Fruit fly (Drosophila melanogaster) whole organism, wandering third instar larva: Measurements from ENCODE around the gene CG11693.

Source experiments
- Abd-B ChIP-seq: fragments of >200 bp; optimal IDR thresholded peaks from 2 replicates; lab custom pipeline; 2017; ENCODE audit warnings: missing biosample characterization, missing genetic modification characterization
- CG32264 ChIP-seq: fragments of 200-800 bp; sonication (Bioruptor generic); optimal IDR thresholded peaks from 2 replicates; lab custom pipeline; 2016; ENCODE audit warnings: missing biosample characterization, missing genetic modification characterization
- CG9705 ChIP-seq: fragments of 200-800 bp; sonication (Bioruptor generic); optimal IDR thresholded peaks from 2 replicates; lab custom pipeline; 2018; ENCODE audit warnings: missing biosample characterization, mild to moderate bottlenecking, missing genetic modification characterization
- CrebA ChIP-seq: fragments of 200-800 bp; sonication (Bioruptor generic); optimal IDR thresholded peaks from 2 replicates; lab custom pipeline; 2016; ENCODE audit warnings: missing biosample characterization, mild to moderate bottlenecking, missing genetic modification characterization, borderline replicate concordance
- Dfd ChIP-seq: fragments of >200 bp; optimal IDR thresholded peaks from 2 replicates; lab custom pipeline; 2017; ENCODE audit warnings: missing biosample characterization, missing genetic modification characterization
- GATAd ChIP-seq: sonication (Bioruptor generic); optimal IDR thresholded peaks from 2 replicates; lab custom pipeline; 2016; ENCODE audit warnings: missing biosample characterization, missing genetic modification characterization
- HLH106 ChIP-seq: fragments of 200-800 bp; optimal IDR thresholded peaks from 3 replicates; lab custom pipeline; 2019; ENCODE audit warnings: missing biosample characterization, mild to moderate bottlenecking, missing genetic modification characterization, moderate library complexity
- Hnf4 ChIP-seq: fragments of 200-800 bp; sonication (Bioruptor generic); optimal IDR thresholded peaks from 2 replicates; lab custom pipeline; 2016; ENCODE audit warnings: missing biosample characterization, mild to moderate bottlenecking, missing genetic modification characterization
- Hr78 ChIP-seq: fragments of >200 bp; optimal IDR thresholded peaks from 2 replicates; lab custom pipeline; 2017; ENCODE audit warnings: missing biosample characterization, missing genetic modification characterization
- Hr83 ChIP-seq: fragments of 200-300 bp; sonication (Bioruptor generic); optimal IDR thresholded peaks from 2 replicates; lab custom pipeline; 2016; ENCODE audit warnings: missing biosample characterization, mild to moderate bottlenecking, missing genetic modification characterization, moderate library complexity; ENCODE audit not compliant: poor library complexity, severe bottlenecking
- Mio ChIP-seq: sonication (Bioruptor generic); optimal IDR thresholded peaks from 2 replicates; lab custom pipeline; 2016; ENCODE audit warnings: missing biosample characterization, missing genetic modification characterization
- Myc ChIP-seq: fragments of >200 bp; optimal IDR thresholded peaks from 2 replicates; lab custom pipeline; 2017
- N ChIP-seq: fragments of >200 bp; optimal IDR thresholded peaks from 2 replicates; lab custom pipeline; 2018; ENCODE audit warnings: missing biosample characterization, missing external identifiers, missing genetic modification characterization
- OdsH ChIP-seq: fragments of 200-800 bp; sonication (Bioruptor generic); optimal IDR thresholded peaks from 2 replicates; lab custom pipeline; 2016; ENCODE audit warnings: missing biosample characterization, mild to moderate bottlenecking, missing genetic modification characterization
- Rel ChIP-seq, 2 experiments: fragments of 200-800 bp; sonication (Bioruptor generic) in 1 of 2; optimal IDR thresholded peaks; 2 replicates in 1 of 2; 3 replicates in 1 of 2; lab custom pipeline; 2016 to 2019; ENCODE audit warnings: mild to moderate bottlenecking in 2 of 2, missing biosample characterization in 2 of 2, missing genetic modification characterization in 2 of 2, moderate library complexity in 1 of 2
- Vsx2 ChIP-seq: fragments of 200-300, 225-300 bp; sonication (Bioruptor generic); optimal IDR thresholded peaks from 2 replicates; lab custom pipeline; 2018; ENCODE audit warnings: missing biosample characterization, missing genetic modification characterization; ENCODE audit not compliant: partially characterized antibody
- br ChIP-seq: fragments of 200-800 bp; sonication (Bioruptor generic); optimal IDR thresholded peaks from 2 replicates; lab custom pipeline; 2016; ENCODE audit warnings: missing biosample characterization, missing genetic modification characterization
- brk ChIP-seq: fragments of 200-800 bp; sonication (Bioruptor generic); optimal IDR thresholded peaks from 2 replicates; lab custom pipeline; 2016; ENCODE audit warnings: missing biosample characterization, mild to moderate bottlenecking, missing genetic modification characterization
- dl ChIP-seq, 2 experiments: fragments of 175-275, 200-275 bp in 1 of 2; fragments of 200-275 bp in 1 of 2; sonication (Bioruptor generic); optimal IDR thresholded peaks; lab custom pipeline; 2018; ENCODE audit warnings: mild to moderate bottlenecking in 2 of 2, missing biosample characterization in 2 of 2, missing genetic modification characterization in 2 of 2, moderate library complexity in 2 of 2; ENCODE audit not compliant: partially characterized antibody in 2 of 2, insufficient read depth in 1 of 2
- dmrt93B ChIP-seq: fragments of 200-800 bp; sonication (Bioruptor generic); optimal IDR thresholded peaks from 2 replicates; lab custom pipeline; 2018; ENCODE audit warnings: missing biosample characterization, mild to moderate bottlenecking, missing genetic modification characterization
- dsf ChIP-seq: sonication (Bioruptor generic); optimal IDR thresholded peaks from 2 replicates; lab custom pipeline; 2016; ENCODE audit warnings: missing biosample characterization, missing genetic modification characterization, borderline replicate concordance
- ey ChIP-seq: fragments of 200-800 bp; sonication (Bioruptor generic); optimal IDR thresholded peaks from 2 replicates; lab custom pipeline; 2016; ENCODE audit warnings: missing biosample characterization, missing genetic modification characterization
- foxo ChIP-seq, 2 experiments: fragments of 200-800 bp; sonication (Bioruptor generic); optimal IDR thresholded peaks; 2 replicates in 1 of 2; 3 replicates in 1 of 2; lab custom pipeline; 2016 to 2017; ENCODE audit warnings: missing biosample characterization in 2 of 2, missing genetic modification characterization in 2 of 2
- fru ChIP-seq: fragments of 200-800 bp; sonication (Bioruptor generic); optimal IDR thresholded peaks from 3 replicates; lab custom pipeline; 2016; ENCODE audit warnings: missing biosample characterization, mild to moderate bottlenecking, missing genetic modification characterization
- h ChIP-seq: fragments of 200-800 bp; sonication (Bioruptor generic); optimal IDR thresholded peaks from 3 replicates; lab custom pipeline; 2016; ENCODE audit warnings: missing biosample characterization, mild to moderate bottlenecking, missing genetic modification characterization
- jim ChIP-seq: fragments of 175-275, 200-325 bp; sonication (Bioruptor generic); optimal IDR thresholded peaks from 2 replicates; lab custom pipeline; 2016; ENCODE audit warnings: missing biosample characterization, mild to moderate bottlenecking, missing genetic modification characterization
- lola ChIP-seq: fragments of >200 bp; optimal IDR thresholded peaks from 2 replicates; lab custom pipeline; 2017; ENCODE audit warnings: missing biosample characterization, missing genetic modification characterization
- pan ChIP-seq: fragments of >200 bp; optimal IDR thresholded peaks from 2 replicates; lab custom pipeline; 2017
- psq ChIP-seq: fragments of 200-800 bp; sonication (Bioruptor generic); optimal IDR thresholded peaks from 3 replicates; lab custom pipeline; 2017; ENCODE audit warnings: missing biosample characterization, mild to moderate bottlenecking, missing genetic modification characterization, moderate library complexity
- rgr ChIP-seq: fragments of 200-800 bp; sonication (Bioruptor generic); optimal IDR thresholded peaks from 3 replicates; lab custom pipeline; 2016; ENCODE audit warnings: missing biosample characterization, mild to moderate bottlenecking, missing genetic modification characterization
- tai ChIP-seq: sonication (Bioruptor generic); optimal IDR thresholded peaks from 2 replicates; lab custom pipeline; 2016; ENCODE audit warnings: missing biosample characterization, missing genetic modification characterization
- usp ChIP-seq: fragments of >200 bp; optimal IDR thresholded peaks from 2 replicates; lab custom pipeline; 2017; ENCODE audit warnings: missing biosample characterization, missing genetic modification characterization
- woc ChIP-seq: sonication (Bioruptor generic); optimal IDR thresholded peaks from 2 replicates; lab custom pipeline; 2016; ENCODE audit warnings: missing biosample characterization, mild to moderate bottlenecking, missing genetic modification characterization

The CG11693 gene

DNA sequence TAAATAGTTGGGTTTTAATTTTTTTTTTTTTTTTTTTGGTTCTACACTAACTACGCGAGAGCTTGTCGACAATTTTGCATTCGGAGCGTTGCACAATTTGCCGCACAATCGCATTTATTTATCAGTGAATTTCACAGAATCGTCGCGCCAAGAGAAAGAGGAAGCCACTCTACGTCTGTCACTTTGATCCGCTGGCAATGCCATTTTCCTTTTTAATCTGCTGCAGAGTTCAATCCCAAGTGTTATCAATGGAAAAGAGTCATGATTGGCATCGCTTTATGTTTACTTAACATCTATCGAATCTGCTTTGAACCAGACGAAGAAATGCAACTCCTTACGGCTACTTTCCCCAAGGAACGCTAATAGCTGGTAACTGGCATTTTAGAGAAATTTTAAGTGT, 19.1 kb upstream of the CG11693 start:
- TF ChIP-seq CrebA (GFP tag; lab: Kevin White, UChicago) (no peak), fru (no peak), jim (GFP tag; lab: Kevin White, UChicago) (no peak), brk (no peak), usp (GFP tag; lab: Kevin White, UChicago) (no peak), pan (lab: Kevin White, UChicago) (no peak), Hr78 (GFP tag; lab: Kevin White, UChicago) (no peak), CG9705 (GFP tag; lab: Kevin White, UChicago) (no peak), dl (GFP tag; optimal IDR thresholded peaks at IDR 0.05; lab: Kevin White, UChicago; ENCODE audit: insufficient read depth in 1 of 2, partially characterized antibody in 2 of 2) (no peak), ey (GFP tag; lab: Kevin White, UChicago) (no peak), Hnf4 (GFP tag; lab: Kevin White, UChicago) (no peak), Myc (no peak), CG32264 (GFP tag; lab: Kevin White, UChicago) (no peak), rgr (GFP tag; lab: Kevin White, UChicago) (no peak), lola (no peak), dsf (GFP tag; lab: Kevin White, UChicago) (no peak), Vsx2 (GFP tag; lab: Kevin White, UChicago) (no peak), Dfd (no peak)

DNA sequence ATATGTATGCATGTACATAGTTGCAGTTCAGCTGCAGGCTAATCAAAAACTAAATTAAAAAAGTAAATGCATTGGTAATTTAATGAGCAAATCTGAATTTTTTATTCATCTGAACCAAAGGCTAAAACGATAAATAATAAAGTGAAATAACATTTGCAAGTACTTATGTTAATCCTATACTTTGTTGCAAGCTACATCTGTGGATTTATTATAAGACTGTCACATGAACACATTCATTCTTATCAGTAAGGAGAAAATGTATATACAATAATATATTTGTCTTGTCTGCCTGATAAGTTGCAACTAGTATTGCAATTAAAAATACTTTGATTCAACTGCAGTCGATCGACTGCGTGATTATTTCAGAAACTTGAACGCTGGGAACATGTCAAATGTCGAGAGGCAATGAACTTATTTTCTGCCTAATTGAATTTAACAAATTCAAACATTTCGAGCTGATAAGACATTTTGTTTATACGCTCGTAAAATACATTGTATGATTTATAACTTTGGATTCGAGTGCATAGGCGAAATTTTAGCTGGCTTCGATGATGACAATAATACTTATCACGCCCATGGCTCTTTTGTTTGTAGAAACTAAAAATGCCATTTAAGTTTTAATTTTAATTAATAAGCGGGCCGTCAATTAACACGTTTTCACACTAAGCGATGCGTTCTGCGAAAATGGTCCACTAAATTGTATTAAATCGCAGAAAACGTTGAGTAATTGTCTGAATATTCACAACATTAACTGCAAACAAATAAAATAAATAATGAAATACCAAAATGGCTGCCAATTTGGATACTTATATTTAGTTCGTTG, 17.6 kb upstream of the CG11693 start:
- no peak for TF ChIP-seq Rel (GFP tag; optimal IDR thresholded peaks at IDR 0.05; lab: Kevin White, UChicago)
- no peak for TF ChIP-seq Rel (tag; optimal IDR thresholded peaks at IDR 0.05; lab: Kevin White, UChicago)
- TF ChIP-seq usp (GFP tag; lab: Kevin White, UChicago), result no peak
- TF ChIP-seq dmrt93B, result no peak
- no peak for TF ChIP-seq h (GFP tag; lab: Kevin White, UChicago)
- no peak for TF ChIP-seq brk
- no peak for TF ChIP-seq Abd-B (GFP tag; lab: Kevin White, UChicago)
- no peak for TF ChIP-seq ey (GFP tag; lab: Kevin White, UChicago)
- TF ChIP-seq psq (GFP tag; lab: Kevin White, UChicago), result no peak
- TF ChIP-seq foxo (GFP tag; optimal IDR thresholded peaks at IDR 0.05; lab: Kevin White, UChicago), result no peak
- no peak for TF ChIP-seq CrebA (GFP tag; lab: Kevin White, UChicago)
- no peak for TF ChIP-seq dsf (GFP tag; lab: Kevin White, UChicago)
- no peak for TF ChIP-seq Myc
- TF ChIP-seq HLH106 (tag; lab: Kevin White, UChicago), result no peak
- no peak for TF ChIP-seq lola
- no peak for TF ChIP-seq Hr83
- no peak for TF ChIP-seq tai (GFP tag; lab: Kevin White, UChicago)
- TF ChIP-seq woc, result no peak
- TF ChIP-seq br, result no peak

DNA sequence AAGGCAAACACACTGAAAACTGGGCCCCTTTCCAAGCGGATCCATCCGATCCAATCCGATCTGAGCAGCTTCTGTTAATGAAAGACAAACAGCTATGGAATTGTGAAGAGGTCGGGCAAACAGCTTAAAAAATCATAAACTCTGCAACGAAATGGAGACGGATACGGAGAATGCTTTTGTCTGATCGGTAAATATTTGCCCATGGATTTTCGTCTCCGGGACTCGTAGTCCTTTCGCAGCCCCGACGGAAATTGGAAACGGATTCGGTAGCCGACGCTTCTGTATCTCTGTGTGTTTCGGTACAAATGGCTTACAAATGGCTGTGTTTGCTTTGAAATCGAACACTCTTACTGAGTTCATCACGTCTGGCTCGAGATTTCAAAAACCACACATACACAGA, 16.3 kb upstream of the CG11693 start:
- no peak for TF ChIP-seq dsf (GFP tag; lab: Kevin White, UChicago)
- TF ChIP-seq CG9705 (GFP tag; lab: Kevin White, UChicago), result no peak
- TF ChIP-seq CrebA (GFP tag; lab: Kevin White, UChicago), result no peak
- TF ChIP-seq Abd-B (GFP tag; lab: Kevin White, UChicago), result no peak
- no peak for TF ChIP-seq Dfd
- no peak for TF ChIP-seq N (GFP tag; lab: Kevin White, UChicago)
- no peak for TF ChIP-seq usp (GFP tag; lab: Kevin White, UChicago)
- TF ChIP-seq foxo (GFP tag; optimal IDR thresholded peaks at IDR 0.05; lab: Kevin White, UChicago), result no peak
- no peak for TF ChIP-seq dmrt93B
- no peak for TF ChIP-seq brk

DNA sequence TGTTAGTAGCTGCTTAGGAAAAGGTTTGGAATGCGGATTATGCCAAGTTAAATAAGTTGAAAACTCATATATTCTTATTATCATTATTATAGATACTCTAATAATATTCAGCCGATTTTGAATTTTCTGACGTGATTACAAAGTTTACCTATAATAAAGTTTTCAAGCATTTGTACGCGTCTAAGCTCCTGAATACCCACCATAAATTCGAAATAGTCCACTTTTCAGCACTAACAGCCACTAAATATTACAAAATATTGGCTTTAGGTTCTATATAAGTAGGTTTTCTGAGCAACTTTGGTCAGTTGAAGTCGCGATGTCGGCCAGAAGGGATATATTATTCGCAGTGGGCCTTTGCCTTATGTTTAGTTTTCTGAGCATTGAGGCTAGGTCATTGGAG, 13.4 kb upstream of the CG11693 start, which contains the start of gene CG7443:
Gene CG7443, plus strand, starts transcription at position 301 of the 400 bp plus-strand sequence.
- no peak for TF ChIP-seq Mio
- TF ChIP-seq OdsH (GFP tag; lab: Kevin White, UChicago), result no peak
- TF ChIP-seq brk, result no peak
- no peak for TF ChIP-seq GATAd (GFP tag; lab: Kevin White, UChicago)
- TF ChIP-seq lola, result no peak
- TF ChIP-seq fru, result no peak
- TF ChIP-seq psq (GFP tag; lab: Kevin White, UChicago), result no peak
- no peak for TF ChIP-seq woc
- no peak for TF ChIP-seq jim (GFP tag; lab: Kevin White, UChicago)
- TF ChIP-seq CG32264 (GFP tag; lab: Kevin White, UChicago), result no peak
